Fruit fly (Drosophila melanogaster): Measurements from ENCODE around the gene Mst57Dc.

The Mst57Dc gene

DNA sequence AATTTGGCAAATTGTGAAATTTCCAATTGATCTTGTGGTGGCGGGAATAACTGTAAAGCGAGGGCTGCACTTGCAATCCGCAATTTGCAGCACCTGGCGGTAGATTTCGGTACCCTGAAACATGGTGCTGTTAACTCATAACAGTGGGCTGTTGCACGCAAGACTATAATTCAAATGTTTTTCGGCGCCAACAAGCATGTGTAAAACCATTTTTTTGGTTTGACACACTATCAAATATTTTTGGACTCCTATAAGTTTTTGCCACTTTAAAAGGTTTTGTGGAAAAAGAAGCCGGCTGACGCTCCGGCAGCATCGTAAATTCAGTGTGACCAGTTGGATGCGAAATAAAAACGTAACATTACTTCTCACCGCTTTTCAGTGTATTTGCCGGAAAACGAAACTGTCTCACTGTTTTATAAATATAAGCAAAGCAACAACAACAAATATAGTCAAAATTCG is 21.8 kb upstream of the Mst57Dc start, which contains the start of the genes CG14545 and CG5886 (continued):
- TF ChIP-seq CG8359 (GFP tag; optimal IDR thresholded peaks at IDR 0.05; ENCODE audit: borderline replicate concordance) (no peak), twi (tag; optimal IDR thresholded peaks at IDR 0.05) (no peak), dmrt11E (tag; optimal IDR thresholded peaks at IDR 0.05) (no peak), CG10565 (GFP tag; optimal IDR thresholded peaks at IDR 0.05) (no peak), CG1233 (GFP tag; optimal IDR thresholded peaks at IDR 0.05) (no peak), Dref (GFP tag; IDR thresholded peaks at IDR 0.05) (no peak), PHDP (tag; optimal IDR thresholded peaks at IDR 0.05) (no peak), CG14965 (GFP tag; optimal IDR thresholded peaks at IDR 0.05; ENCODE audit: borderline replicate concordance) (peak; percentile 36), CG9727 (GFP tag; optimal IDR thresholded peaks at IDR 0.05) (no peak), chinmo (GFP tag; IDR thresholded peaks at IDR 0.05; ENCODE audit: partially characterized antibody) (no peak), CG4617 (GFP tag; optimal IDR thresholded peaks at IDR 0.05; ENCODE audit: borderline replicate concordance) (peak; percentile 29), crol (GFP tag; IDR thresholded peaks at IDR 0.05) (no peak), CG7372 (GFP tag; IDR thresholded peaks at IDR 0.05) (no peak), her (GFP tag; optimal IDR thresholded peaks at IDR 0.05) (no peak), maf-S (GFP tag; optimal IDR thresholded peaks at IDR 0.05) (no peak), HLH3B (GFP tag; IDR thresholded peaks at IDR 0.05) (no peak), BtbVII (GFP tag; optimal IDR thresholded peaks at IDR 0.05) (no peak), amos (GFP tag; IDR thresholded peaks at IDR 0.05; ENCODE audit: partially characterized antibody) (no peak; the same call in 1 of the 2 replicates), CG2116 (GFP tag; optimal IDR thresholded peaks at IDR 0.05) (peak; percentile 37), CG13287 (GFP tag; IDR thresholded peaks at IDR 0.05; ENCODE audit: partially characterized antibody) (0 out of 2 replicates have a peak, but pooled peaks have one; percentile 47), BEAF-32 (GFP tag; optimal IDR thresholded peaks at IDR 0.05) (peak; percentile 34), HmgZ (tag; optimal IDR thresholded peaks at IDR 0.05) (no peak), Lhr (GFP tag; optimal IDR thresholded peaks at IDR 0.05) (peak; percentile 74), abd-A (tag; optimal IDR thresholded peaks at IDR 0.05) (no peak), GATAe (GFP tag; conservative IDR thresholded peaks at IDR 0.05) (no peak), gem (tag; optimal IDR thresholded peaks at IDR 0.05) (peak; percentile 5), Max (GFP tag; optimal IDR thresholded peaks at IDR 0.05) (no peak), ase (GFP tag; IDR thresholded peaks at IDR 0.05) (no peak), CG11504 (tag; optimal IDR thresholded peaks at IDR 0.05) (peak; percentile 10), Awh (GFP tag; IDR thresholded peaks at IDR 0.05) (no peak), Sin3A (optimal IDR thresholded peaks at IDR 0.05) (peak; percentile 94), zfh2 (GFP tag; optimal IDR thresholded peaks at IDR 0.05) (no peak), wek (GFP tag; optimal IDR thresholded peaks at IDR 0.05) (no peak), vvl (GFP tag; IDR thresholded peaks at IDR 0.05) (no peak; the same call in 1 of the 2 replicates), mld (GFP tag; IDR thresholded peaks at IDR 0.05; ENCODE audit: partially characterized antibody) (no peak), Dek (tag; optimal IDR thresholded peaks at IDR 0.05) (no peak), row (GFP tag; IDR thresholded peaks at IDR 0.05) (no peak), CG6854 (GFP tag; optimal IDR thresholded peaks at IDR 0.05) (no peak), psq (GFP tag; optimal IDR thresholded peaks at IDR 0.05) (no peak), CG6654 (GFP tag; optimal IDR thresholded peaks at IDR 0.05) (no peak), usp (GFP tag; optimal IDR thresholded peaks at IDR 0.05) (no peak), CG1602 (GFP tag; optimal IDR thresholded peaks at IDR 0.05) (no peak), ttk (GFP tag; IDR thresholded peaks at IDR 0.05) (no peak), br (optimal IDR thresholded peaks at IDR 0.05) (no peak), CG17186 (GFP tag; optimal IDR thresholded peaks at IDR 0.05) (peak; percentile 100), Scr (GFP tag; IDR thresholded peaks at IDR 0.05; ENCODE audit: partially characterized antibody) (no peak), Oaz (GFP tag; IDR thresholded peaks at IDR 0.05) (no peak), Ssrp (tag; optimal IDR thresholded peaks at IDR 0.05) (no peak), CG13894 (tag; optimal IDR thresholded peaks at IDR 0.05) (no peak), pho (GFP tag; optimal IDR thresholded peaks at IDR 0.05) (peak; percentile 24), bab2 (GFP tag; optimal IDR thresholded peaks at IDR 0.05) (no peak)

Data from whole organism, embryonic.